Worm (Caenorhabditis elegans) whole organism, young adult: ENCODE measurements around the gene T10C6.15.

Source experiments
- F49E8.2 ChIP-seq: sonication (generic microtip); optimal IDR thresholded peaks from 3 replicates; lab custom pipeline; 2017; ENCODE audit warnings: missing genetic modification characterization, mild to moderate bottlenecking, missing compliant biosample characterization, antibody characterized with exemption, moderate library complexity; ENCODE audit not compliant: insufficient read depth
- atf-7 ChIP-seq: sonication (generic microtip); optimal IDR thresholded peaks from 2 replicates; lab custom pipeline; 2017; ENCODE audit warnings: mild to moderate bottlenecking, missing genetic modification characterization, missing compliant biosample characterization
- ekl-4 ChIP-seq: fragments of 200-800 bp; sonication (Bioruptor generic); IDR thresholded peaks from 2 replicates; pipeline ENCODE4 v1.3.6; 2022; ENCODE audit warnings: missing genetic modification reagents, missing genetic modification characterization, missing compliant biosample characterization

- TF ChIP-seq atf-7 (tag; lab: Kevin White, UChicago) (no peak), ekl-4 (GFP tag; lab: Robert Waterston, UW) (no peak), F49E8.2 (tag; lab: Kevin White, UChicago) (no peak)
Observed at ce11 chrV:16017671-16018070, 28.1 kb downstream of the T10C6.15 start, which contains the start of gene srx-43.
